Worm (Caenorhabditis elegans) whole organism, L3 larva: ENCODE measurements around the gene K08D8.7.

Source experiments
- ceh-9 ChIP-seq: sonication (generic microtip); optimal IDR thresholded peaks from 2 replicates; lab custom pipeline; 2018; ENCODE audit warnings: missing biosample characterization, missing genetic modification characterization
- elt-1 ChIP-seq: fragments of 150-350 bp; optimal IDR thresholded peaks from 2 replicates; lab custom pipeline; 2014; ENCODE audit warnings: missing biosample characterization, missing genetic modification characterization
- eor-1 ChIP-seq, 2 experiments: fragments of 150-350 bp; optimal IDR thresholded peaks; 2 replicates each; lab custom pipeline; 2014 to 2018; ENCODE audit warnings: missing biosample characterization in 2 of 2, missing genetic modification characterization in 2 of 2
- hmg-11 ChIP-seq: sonication (generic microtip); optimal IDR thresholded peaks from 2 replicates; lab custom pipeline; 2016; ENCODE audit warnings: missing genetic modification characterization, missing compliant biosample characterization
- lin-39 ChIP-seq: fragments of 150-350 bp; optimal IDR thresholded peaks from 2 replicates; lab custom pipeline; 2018; ENCODE audit warnings: missing biosample characterization, missing genetic modification reagents, missing genetic modification characterization
- mdl-1 ChIP-seq: fragments of 150-350 bp; optimal IDR thresholded peaks from 2 replicates; lab custom pipeline; 2014; ENCODE audit warnings: missing biosample characterization, missing genetic modification characterization
- nfya-1 ChIP-seq: sonication (generic microtip); optimal IDR thresholded peaks from 2 replicates; lab custom pipeline; 2017; ENCODE audit warnings: missing genetic modification characterization, mild to moderate bottlenecking, missing compliant biosample characterization, antibody characterized with exemption, moderate library complexity; ENCODE audit not compliant: insufficient read depth
- nhr-11 ChIP-seq: fragments of 150-350 bp; optimal IDR thresholded peaks from 2 replicates; lab custom pipeline; 2014; ENCODE audit warnings: missing biosample characterization, missing genetic modification characterization
- nhr-237 ChIP-seq: fragments of 150-350 bp; optimal IDR thresholded peaks from 2 replicates; lab custom pipeline; 2014; ENCODE audit warnings: missing biosample characterization, missing genetic modification characterization
- nhr-43 ChIP-seq: sonication (generic microtip); optimal IDR thresholded peaks from 2 replicates; lab custom pipeline; 2016; ENCODE audit warnings: mild to moderate bottlenecking, missing genetic modification characterization, missing compliant biosample characterization; ENCODE audit not compliant: poor library complexity, severe bottlenecking
- pqm-1 ChIP-seq: fragments of 150-350 bp; optimal IDR thresholded peaks from 2 replicates; lab custom pipeline; 2017; ENCODE audit warnings: missing biosample characterization, missing genetic modification characterization, inconsistent platforms
- sea-2 ChIP-seq: fragments of 150-350 bp; sonication (generic microtip); optimal IDR thresholded peaks from 4 replicates; lab custom pipeline; 2014; ENCODE audit warnings: missing biosample characterization, missing genetic modification reagents, missing genetic modification characterization
- snpc-4 ChIP-seq: fragments of 150-350 bp; optimal IDR thresholded peaks from 2 replicates; lab custom pipeline; 2014; ENCODE audit warnings: missing biosample characterization, missing genetic modification characterization
- unc-62 ChIP-seq: fragments of 150-350 bp; sonication (generic microtip); optimal IDR thresholded peaks from 4 replicates; lab custom pipeline; 2014; ENCODE audit warnings: missing biosample characterization, missing genetic modification reagents, missing genetic modification characterization

DNA sequence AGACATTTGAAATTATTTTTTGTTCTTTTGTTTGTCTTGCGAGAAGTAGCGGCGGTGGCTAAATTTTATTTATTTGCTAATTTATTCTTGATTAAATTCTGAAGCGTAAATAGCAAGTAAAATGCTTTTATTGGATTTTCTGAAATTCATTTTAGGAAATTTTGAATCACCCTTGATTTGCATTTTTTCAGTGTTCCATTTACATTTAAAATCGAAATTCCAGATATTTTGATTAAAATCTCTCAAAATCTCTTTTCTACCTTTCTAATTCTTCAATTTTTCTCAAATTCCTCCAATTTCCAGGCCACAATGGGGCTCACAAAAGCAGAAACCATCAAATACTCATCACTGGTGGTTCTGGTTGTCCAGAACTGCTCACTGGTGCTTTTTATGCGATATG lies 41.4 kb upstream of the K08D8.7 start, which contains the start of gene nstp-5:
- TF ChIP-seq ceh-9 (tag; lab: Kevin White, UChicago) = no peak
- TF ChIP-seq sea-2 (GFP tag; lab: Kevin White, UChicago) = no peak
- no peak for TF ChIP-seq snpc-4 (tag; lab: Kevin White, UChicago)
- no peak for TF ChIP-seq nhr-237
- TF ChIP-seq pqm-1 (tag; lab: Kevin White, UChicago) = no peak
- TF ChIP-seq eor-1 (tag; optimal IDR thresholded peaks at IDR 0.05; lab: Kevin White, UChicago) = no peak
- no peak for TF ChIP-seq nfya-1
- no peak for TF ChIP-seq unc-62 (GFP tag; lab: Kevin White, UChicago)
- no peak for TF ChIP-seq nhr-43 (tag; lab: Kevin White, UChicago)
- no peak for TF ChIP-seq nhr-11 (tag; lab: Kevin White, UChicago)
- no peak for TF ChIP-seq mdl-1 (tag; lab: Kevin White, UChicago)
- no peak for TF ChIP-seq hmg-11
- TF ChIP-seq lin-39 (tag; lab: Kevin White, UChicago) = no peak
- TF ChIP-seq elt-1 (tag; lab: Kevin White, UChicago) = no peak
